Fruit fly (Drosophila melanogaster) whole organism, pupa: Measurements from ENCODE around the gene Sytbeta.

Experiments
- CG10348 ChIP-seq: fragments of 200-800 bp; sonication (Bioruptor generic); IDR thresholded peaks from 2 replicates; pipeline ENCODE4 v1.3.6; 2022; ENCODE audit warnings: missing biosample characterization, missing genetic modification characterization
- CG12605 ChIP-seq: fragments of 200-800 bp; sonication (Bioruptor generic); IDR thresholded peaks from 2 replicates; pipeline ENCODE4 v1.3.6; 2022; ENCODE audit warnings: missing biosample characterization, missing genetic modification characterization
- CG13204 ChIP-seq: fragments of 200-800 bp; sonication (Bioruptor generic); optimal IDR thresholded peaks from 2 replicates; lab custom pipeline; 2018; ENCODE audit warnings: missing biosample characterization, mild to moderate bottlenecking, missing genetic modification characterization, moderate library complexity
- CG14655 ChIP-seq: fragments of 200-800 bp; sonication (Bioruptor generic); optimal IDR thresholded peaks from 3 replicates; lab custom pipeline; 2017; ENCODE audit warnings: mild to moderate bottlenecking, missing biosample characterization, missing genetic modification reagents, missing genetic modification characterization
- CG15710 ChIP-seq: fragments of 200-800 bp; sonication (Bioruptor generic); optimal IDR thresholded peaks from 2 replicates; lab custom pipeline; 2018; ENCODE audit warnings: missing biosample characterization, mild to moderate bottlenecking, missing genetic modification characterization, moderate library complexity
- CG17806 ChIP-seq: fragments of 200-800 bp; sonication (Bioruptor generic); optimal IDR thresholded peaks from 2 replicates; lab custom pipeline; 2018; ENCODE audit warnings: missing biosample characterization, mild to moderate bottlenecking, missing genetic modification characterization, moderate library complexity
- CG32121 ChIP-seq: fragments of 200-800 bp; sonication (Bioruptor generic); IDR thresholded peaks from 2 replicates; pipeline ENCODE4 v1.3.6; 2022; ENCODE audit warnings: missing biosample characterization, missing genetic modification characterization
- CG34367 ChIP-seq: fragments of 200-800 bp; sonication (Bioruptor generic); optimal IDR thresholded peaks from 2 replicates; lab custom pipeline; 2018; ENCODE audit warnings: missing biosample characterization, mild to moderate bottlenecking, missing genetic modification characterization
- CG4496 ChIP-seq: fragments of 200-800 bp; sonication (Bioruptor generic); IDR thresholded peaks from 3 replicates; pipeline ENCODE4 v1.3.6; 2022; ENCODE audit warnings: missing biosample characterization, missing genetic modification characterization
- CG8159 ChIP-seq: fragments of 200-800 bp; sonication (Bioruptor generic); optimal IDR thresholded peaks from 3 replicates; lab custom pipeline; 2018; ENCODE audit warnings: missing biosample characterization, mild to moderate bottlenecking, missing genetic modification characterization, moderate library complexity
- CG8301 ChIP-seq: fragments of 200-800 bp; sonication (Bioruptor generic); optimal IDR thresholded peaks from 2 replicates; lab custom pipeline; 2018; ENCODE audit warnings: missing biosample characterization, mild to moderate bottlenecking, missing genetic modification characterization
- CG9948 ChIP-seq: fragments of 200-800 bp; sonication (Bioruptor generic); optimal IDR thresholded peaks from 2 replicates; lab custom pipeline; 2018; ENCODE audit warnings: missing biosample characterization, mild to moderate bottlenecking, missing genetic modification characterization, moderate library complexity
- D1 ChIP-seq: fragments of 200-800 bp; sonication (Bioruptor generic); optimal IDR thresholded peaks from 2 replicates; lab custom pipeline; 2018; ENCODE audit warnings: missing biosample characterization, mild to moderate bottlenecking, missing genetic modification characterization, moderate library complexity
- EcR ChIP-seq: fragments of 200-800 bp; sonication (Bioruptor generic); optimal IDR thresholded peaks from 3 replicates; lab custom pipeline; 2019; ENCODE audit warnings: missing biosample characterization, missing genetic modification characterization, mild to moderate bottlenecking, moderate library complexity, missing genetic modification reagents
- Ets98B ChIP-seq: fragments of 200-800 bp; sonication (Bioruptor generic); IDR thresholded peaks from 2 replicates; pipeline ENCODE4 v1.3.6; 2022; ENCODE audit warnings: missing biosample characterization, missing genetic modification characterization
- Pif1A ChIP-seq: fragments of 200-800 bp; sonication (Bioruptor generic); optimal IDR thresholded peaks from 3 replicates; lab custom pipeline; 2016; ENCODE audit warnings: missing biosample characterization, missing genetic modification characterization
- Pif1B ChIP-seq: fragments of 200-800 bp; sonication (Bioruptor generic); optimal IDR thresholded peaks from 3 replicates; lab custom pipeline; 2016; ENCODE audit warnings: missing biosample characterization, missing genetic modification characterization
- Snoo ChIP-seq: fragments of 200-800 bp; sonication (Bioruptor generic); optimal IDR thresholded peaks from 3 replicates; lab custom pipeline; 2017; ENCODE audit warnings: missing biosample characterization, mild to moderate bottlenecking, missing genetic modification characterization, inconsistent platforms
- fd96Ca ChIP-seq: fragments of 200-800 bp; sonication (Bioruptor generic); IDR thresholded peaks from 3 replicates; pipeline ENCODE4 v1.3.6; 2022; ENCODE audit warnings: missing biosample characterization, missing genetic modification characterization
- gl ChIP-seq: fragments of 200-800 bp; sonication (Bioruptor generic); optimal IDR thresholded peaks from 2 replicates; lab custom pipeline; 2018; ENCODE audit warnings: missing biosample characterization, mild to moderate bottlenecking, missing genetic modification characterization
- rn ChIP-seq: fragments of 200-800 bp; sonication (Bioruptor generic); IDR thresholded peaks from 2 replicates; pipeline ENCODE4 v1.3.6; 2022; ENCODE audit warnings: missing biosample characterization, missing genetic modification characterization

The Sytbeta gene

dm6 chr3L:15049395-15049794 lies 15.4 kb downstream of the Sytbeta start, which contains the start of gene CG43678:
TSS of gene CG43678 (minus strand) at chr3L:15049495.
- no peak for TF ChIP-seq CG12605 (GFP tag; lab: Robert Waterston, UW)
- no peak for TF ChIP-seq CG34367 (tag; lab: Kevin White, UChicago)
- TF ChIP-seq, all 21 proteins: peak for 0

dm6 chr3L:15048091-15048490 lies 16.7 kb downstream of the Sytbeta start:
- no peak for TF ChIP-seq CG14655 (GFP tag; lab: Kevin White, UChicago)
- TF ChIP-seq EcR = no peak
- TF ChIP-seq Pif1A = no peak
- TF ChIP-seq CG32121 (GFP tag; lab: Robert Waterston, UW) = no peak
- TF ChIP-seq Pif1B = no peak
- no peak for TF ChIP-seq CG34367 (tag; lab: Kevin White, UChicago)
- TF ChIP-seq CG8159 = no peak
- no peak for TF ChIP-seq CG10348
- no peak for TF ChIP-seq CG8301
- TF ChIP-seq rn (GFP tag; lab: Robert Waterston, UW) = no peak
- TF ChIP-seq Ets98B = no peak
- no peak for TF ChIP-seq Snoo (tag; lab: Kevin White, UChicago)
- no peak for TF ChIP-seq CG12605 (GFP tag; lab: Robert Waterston, UW)

- TF ChIP-seq CG17806 = no peak
- no peak for TF ChIP-seq CG10348
- no peak for TF ChIP-seq rn (GFP tag; lab: Robert Waterston, UW)
- TF ChIP-seq CG8301 = no peak
- no peak for TF ChIP-seq CG9948 (tag; lab: Kevin White, UChicago)
Measured at dm6 chr3L:15047606-15048005, 17.2 kb downstream of the Sytbeta start.

dm6 chr3L:15045114-15045513 lies 19.7 kb downstream of the Sytbeta start:
- TF ChIP-seq CG34367 (tag; lab: Kevin White, UChicago) = no peak
- no peak for TF ChIP-seq Pif1B
- TF ChIP-seq gl (tag; lab: Kevin White, UChicago) = no peak
- TF ChIP-seq CG17806 = no peak
- TF ChIP-seq rn (GFP tag; lab: Robert Waterston, UW) = no peak
- no peak for TF ChIP-seq EcR
- TF ChIP-seq, all 21 proteins: peak for 0

- TF ChIP-seq D1 (tag; lab: Kevin White, UChicago) (no peak), fd96Ca (GFP tag; lab: Robert Waterston, UW) (no peak), CG34367 (tag; lab: Kevin White, UChicago) (no peak), Pif1B (no peak), CG14655 (GFP tag; lab: Kevin White, UChicago) (no peak), Pif1A (no peak), CG8159 (no peak), CG8301 (no peak), Ets98B (no peak), EcR (no peak), CG12605 (GFP tag; lab: Robert Waterston, UW) (no peak), CG15710 (tag; lab: Kevin White, UChicago) (no peak)
Measured at dm6 chr3L:15043874-15044336, 20.9 kb downstream of the Sytbeta start, which contains the start of gene ind. TSS of gene ind (minus strand) at chr3L:15043924.

dm6 chr3L:15043465-15043864 lies 21.3 kb downstream of the Sytbeta start:
- TF ChIP-seq CG14655 (GFP tag; lab: Kevin White, UChicago) (no peak), rn (GFP tag; lab: Robert Waterston, UW) (no peak), CG12605 (GFP tag; lab: Robert Waterston, UW) (no peak), Snoo (tag; lab: Kevin White, UChicago) (no peak), CG17806 (no peak), CG32121 (GFP tag; lab: Robert Waterston, UW) (no peak), CG13204 (GFP tag; lab: Kevin White, UChicago) (no peak), CG9948 (tag; lab: Kevin White, UChicago) (no peak)

dm6 chr3L:15042470-15042869 lies 22.3 kb downstream of the Sytbeta start, which contains the start of gene Rpn12R:
TSS of gene Rpn12R (minus strand) at chr3L:15042570.
- no peak for TF ChIP-seq CG10348
- TF ChIP-seq EcR = no peak
- TF ChIP-seq CG15710 (tag; lab: Kevin White, UChicago) = no peak
- no peak for TF ChIP-seq CG4496 (GFP tag; lab: Robert Waterston, UW)
- TF ChIP-seq fd96Ca (GFP tag; lab: Robert Waterston, UW) = no peak
- TF ChIP-seq CG13204 (GFP tag; lab: Kevin White, UChicago) = no peak
- no peak for TF ChIP-seq CG8301
- TF ChIP-seq CG34367 (tag; lab: Kevin White, UChicago) = no peak
- no peak for TF ChIP-seq CG9948 (tag; lab: Kevin White, UChicago)
- no peak for TF ChIP-seq CG14655 (GFP tag; lab: Kevin White, UChicago)
- TF ChIP-seq CG17806 = no peak
- TF ChIP-seq rn (GFP tag; lab: Robert Waterston, UW) = no peak
- TF ChIP-seq CG8159 = no peak
- no peak for TF ChIP-seq CG32121 (GFP tag; lab: Robert Waterston, UW)
- TF ChIP-seq D1 (tag; lab: Kevin White, UChicago) = no peak
